Fruit fly (Drosophila melanogaster) whole organism, pupa: Measurements from ENCODE around the gene tub.

ENCODE experiments used
- CG10348 ChIP-seq: fragments of 200-800 bp; sonication (Bioruptor generic); IDR thresholded peaks from 2 replicates; pipeline ENCODE4 v1.3.6; 2022; ENCODE audit warnings: missing biosample characterization, missing genetic modification characterization
- CG13204 ChIP-seq: fragments of 200-800 bp; sonication (Bioruptor generic); optimal IDR thresholded peaks from 2 replicates; lab custom pipeline; 2018; ENCODE audit warnings: missing biosample characterization, mild to moderate bottlenecking, missing genetic modification characterization, moderate library complexity
- CG14655 ChIP-seq: fragments of 200-800 bp; sonication (Bioruptor generic); optimal IDR thresholded peaks from 3 replicates; lab custom pipeline; 2017; ENCODE audit warnings: mild to moderate bottlenecking, missing biosample characterization, missing genetic modification reagents, missing genetic modification characterization
- CG15710 ChIP-seq: fragments of 200-800 bp; sonication (Bioruptor generic); optimal IDR thresholded peaks from 2 replicates; lab custom pipeline; 2018; ENCODE audit warnings: missing biosample characterization, mild to moderate bottlenecking, missing genetic modification characterization, moderate library complexity
- CG17806 ChIP-seq: fragments of 200-800 bp; sonication (Bioruptor generic); optimal IDR thresholded peaks from 2 replicates; lab custom pipeline; 2018; ENCODE audit warnings: missing biosample characterization, mild to moderate bottlenecking, missing genetic modification characterization, moderate library complexity
- CG32121 ChIP-seq: fragments of 200-800 bp; sonication (Bioruptor generic); IDR thresholded peaks from 2 replicates; pipeline ENCODE4 v1.3.6; 2022; ENCODE audit warnings: missing biosample characterization, missing genetic modification characterization
- CG34367 ChIP-seq: fragments of 200-800 bp; sonication (Bioruptor generic); optimal IDR thresholded peaks from 2 replicates; lab custom pipeline; 2018; ENCODE audit warnings: missing biosample characterization, mild to moderate bottlenecking, missing genetic modification characterization
- CG4496 ChIP-seq: fragments of 200-800 bp; sonication (Bioruptor generic); IDR thresholded peaks from 3 replicates; pipeline ENCODE4 v1.3.6; 2022; ENCODE audit warnings: missing biosample characterization, missing genetic modification characterization
- CG9948 ChIP-seq: fragments of 200-800 bp; sonication (Bioruptor generic); optimal IDR thresholded peaks from 2 replicates; lab custom pipeline; 2018; ENCODE audit warnings: missing biosample characterization, mild to moderate bottlenecking, missing genetic modification characterization, moderate library complexity
- EcR ChIP-seq: fragments of 200-800 bp; sonication (Bioruptor generic); optimal IDR thresholded peaks from 3 replicates; lab custom pipeline; 2019; ENCODE audit warnings: missing biosample characterization, missing genetic modification characterization, mild to moderate bottlenecking, moderate library complexity, missing genetic modification reagents
- Pif1A ChIP-seq: fragments of 200-800 bp; sonication (Bioruptor generic); optimal IDR thresholded peaks from 3 replicates; lab custom pipeline; 2016; ENCODE audit warnings: missing biosample characterization, missing genetic modification characterization
- fd96Ca ChIP-seq: fragments of 200-800 bp; sonication (Bioruptor generic); IDR thresholded peaks from 3 replicates; pipeline ENCODE4 v1.3.6; 2022; ENCODE audit warnings: missing biosample characterization, missing genetic modification characterization
- gl ChIP-seq: fragments of 200-800 bp; sonication (Bioruptor generic); optimal IDR thresholded peaks from 2 replicates; lab custom pipeline; 2018; ENCODE audit warnings: missing biosample characterization, mild to moderate bottlenecking, missing genetic modification characterization
- rn ChIP-seq: fragments of 200-800 bp; sonication (Bioruptor generic); IDR thresholded peaks from 2 replicates; pipeline ENCODE4 v1.3.6; 2022; ENCODE audit warnings: missing biosample characterization, missing genetic modification characterization

DNA sequence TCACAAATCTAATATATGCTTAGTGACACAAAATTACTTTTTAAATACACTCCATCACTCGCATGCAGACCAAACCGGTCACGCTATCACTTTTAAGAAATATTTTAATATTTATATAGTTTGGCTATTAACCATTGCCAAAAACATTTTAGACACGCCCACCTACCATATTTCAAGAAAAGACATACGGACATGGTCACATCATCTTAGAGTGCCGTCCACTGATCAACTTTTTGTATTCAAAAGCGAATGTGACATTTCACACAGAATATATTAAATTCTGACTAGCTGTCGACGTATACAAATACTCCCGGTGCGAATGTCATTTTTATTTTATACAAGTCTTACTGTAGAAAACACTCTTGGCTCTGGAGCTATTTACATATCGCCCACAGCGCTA lies 28.6 kb downstream of the tub start, which contains the start of gene CG31528:
- TF ChIP-seq CG9948 (tag; lab: Kevin White, UChicago) (no peak), gl (tag; lab: Kevin White, UChicago) (no peak), CG13204 (GFP tag; lab: Kevin White, UChicago) (no peak), EcR (GFP tag; lab: Kevin White, UChicago) (no peak), CG10348 (no peak), CG15710 (tag; lab: Kevin White, UChicago) (no peak), fd96Ca (GFP tag; lab: Robert Waterston, UW) (no peak), CG17806 (no peak), CG34367 (no peak), rn (GFP tag; lab: Robert Waterston, UW) (no peak), CG4496 (GFP tag; lab: Robert Waterston, UW) (no peak), CG32121 (GFP tag; lab: Robert Waterston, UW) (no peak), CG14655 (GFP tag; lab: Kevin White, UChicago) (no peak), Pif1A (no peak)
